Fruit fly (Drosophila melanogaster): ENCODE data around the gene Cmpk.

DNA sequence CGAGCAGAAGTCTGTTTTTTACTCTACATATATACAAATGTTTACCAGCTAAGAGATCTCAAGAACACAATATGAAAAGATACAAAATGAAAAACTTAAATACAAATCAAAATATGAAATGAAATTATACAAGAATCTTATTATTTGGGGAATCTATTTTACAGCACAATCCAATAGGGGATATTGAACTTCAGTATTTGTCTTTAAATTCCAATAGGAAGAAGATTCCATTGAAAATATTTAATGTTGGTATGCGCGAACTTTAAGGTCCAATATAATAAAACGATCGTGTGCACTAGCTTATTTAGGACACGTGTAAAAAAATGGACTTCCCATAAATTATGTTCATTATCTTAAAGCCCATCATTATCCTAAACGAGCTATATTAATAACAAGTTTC is 17.3 kb downstream of the Cmpk start:
- TF ChIP-seq Gsc (GFP tag; IDR thresholded peaks at IDR 0.05) (no peak), Neu2 (GFP tag; optimal IDR thresholded peaks at IDR 0.05; ENCODE audit: borderline replicate concordance) (no peak), zfh1 (GFP tag; IDR thresholded peaks at IDR 0.05) (no peak), HLH3B (GFP tag; IDR thresholded peaks at IDR 0.05) (no peak), exex (tag; optimal IDR thresholded peaks at IDR 0.05) (no peak), klu (GFP tag; IDR thresholded peaks at IDR 0.05) (no peak)

All from whole organism, embryonic.